Worm (Caenorhabditis elegans) whole organism, early embryonic: ENCODE results near the gene C56C10.9.

ENCODE experiments used
- ama-1 ChIP-seq: fragments of 150-350 bp; optimal IDR thresholded peaks from 2 replicates; lab custom pipeline; 2014
- pes-1 ChIP-seq: fragments of 200-800 bp; sonication (Bioruptor generic); IDR thresholded peaks from 2 replicates; pipeline ENCODE4 v1.3.6; 2022; ENCODE audit warnings: missing genetic modification reagents, missing genetic modification characterization, missing compliant biosample characterization
- scrt-1 ChIP-seq: fragments of 200-800 bp; sonication (Bioruptor generic); IDR thresholded peaks from 2 replicates; pipeline ENCODE4 v1.3.6; 2022; ENCODE audit warnings: missing genetic modification characterization, missing compliant biosample characterization
- sea-1 ChIP-seq: fragments of 200-800 bp; sonication (Bioruptor generic); conservative IDR thresholded peaks from 2 replicates; pipeline ENCODE4 v1.3.6; 2022; ENCODE audit warnings: missing genetic modification characterization, missing compliant biosample characterization
- tbx-11 ChIP-seq: fragments of 200-800 bp; sonication (Bioruptor generic); IDR thresholded peaks from 2 replicates; pipeline ENCODE4 v1.3.6; 2022; ENCODE audit warnings: missing genetic modification characterization, missing compliant biosample characterization
- tbx-37 ChIP-seq: fragments of 200-800 bp; sonication (Bioruptor generic); conservative IDR thresholded peaks from 2 replicates; pipeline ENCODE4 v1.3.6; 2022; ENCODE audit warnings: missing genetic modification reagents, missing genetic modification characterization, missing compliant biosample characterization
- tra-4 ChIP-seq: sonication (generic microtip); optimal IDR thresholded peaks from 2 replicates; lab custom pipeline; 2017; ENCODE audit warnings: missing genetic modification characterization, missing compliant biosample characterization

ce11 chrII:6592251-6592650 is at the start of gene C56C10.9:
- no peak for TF ChIP-seq tbx-37 (GFP tag; lab: Robert Waterston, UW)
- TF ChIP-seq ama-1 (lab: Kevin White, UChicago) = no peak
- TF ChIP-seq tbx-11 (GFP tag; lab: Robert Waterston, UW) = no peak
- no peak for TF ChIP-seq pes-1
- no peak for TF ChIP-seq tra-4
- TF ChIP-seq scrt-1 (GFP tag; lab: Robert Waterston, UW) = no peak
- TF ChIP-seq sea-1 (GFP tag; lab: Robert Waterston, UW) = no peak
